Worm (Caenorhabditis elegans): Measurements from ENCODE around the gene oac-14.

DNA sequence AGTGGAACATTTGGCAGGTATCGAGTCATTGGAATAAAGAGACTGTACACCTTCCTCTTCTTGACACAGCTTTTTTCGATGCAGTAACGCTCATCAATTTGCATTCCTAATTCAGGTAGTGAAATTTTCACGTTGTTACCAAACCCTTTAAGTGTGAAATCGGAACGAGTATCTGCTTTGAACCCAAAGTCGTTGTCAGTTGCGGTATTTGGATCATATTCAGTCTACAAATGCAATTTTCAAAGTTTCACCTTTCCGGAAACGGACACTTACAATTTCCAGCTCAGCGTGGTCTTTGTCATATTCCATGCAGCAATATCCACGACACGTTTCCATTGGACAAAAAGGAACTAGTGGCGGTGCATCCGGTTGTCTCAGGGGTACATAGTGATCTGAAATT, 40.8 kb upstream of the oac-14 start:
- no peak for TF ChIP-seq jun-1 (tag; optimal IDR thresholded peaks at IDR 0.05)
- TF ChIP-seq nhr-12 (tag; optimal IDR thresholded peaks at IDR 0.05) = no peak
